Worm (Caenorhabditis elegans) whole organism, L2 larva: ENCODE measurements around the gene myrf-1.

Experiments used
- ama-1 ChIP-seq: fragments of 150-350 bp; optimal IDR thresholded peaks from 2 replicates; lab custom pipeline; 2018; ENCODE audit warnings: inconsistent platforms
- ceh-16 ChIP-seq: fragments of 150-350 bp; optimal IDR thresholded peaks from 2 replicates; lab custom pipeline; 2014; ENCODE audit warnings: missing biosample characterization, missing genetic modification characterization
- crh-2 ChIP-seq: sonication (generic microtip); optimal IDR thresholded peaks from 2 replicates; lab custom pipeline; 2017; ENCODE audit warnings: missing biosample characterization, missing genetic modification characterization
- egl-27 ChIP-seq: sonication (generic microtip); optimal IDR thresholded peaks from 3 replicates; lab custom pipeline; 2017; ENCODE audit warnings: missing biosample characterization, missing genetic modification reagents, missing genetic modification characterization
- elt-1 ChIP-seq: fragments of 150-350 bp; optimal IDR thresholded peaks from 2 replicates; lab custom pipeline; 2014; ENCODE audit warnings: missing biosample characterization, missing genetic modification characterization
- fos-1 ChIP-seq: fragments of 150-350 bp; optimal IDR thresholded peaks from 2 replicates; lab custom pipeline; 2014; ENCODE audit warnings: missing biosample characterization, missing genetic modification characterization
- mdl-1 ChIP-seq, 2 experiments: fragments of 150-350 bp in 1 of 2; sonication (generic microtip) in 1 of 2; optimal IDR thresholded peaks; 2 replicates each; lab custom pipeline; 2017; ENCODE audit warnings: missing biosample characterization in 2 of 2, missing genetic modification characterization in 2 of 2
- nhr-23 ChIP-seq: fragments of 150-350 bp; optimal IDR thresholded peaks from 2 replicates; lab custom pipeline; 2014; ENCODE audit warnings: missing biosample characterization, missing genetic modification reagents, missing genetic modification characterization
- nhr-237 ChIP-seq: fragments of 150-350 bp; optimal IDR thresholded peaks from 2 replicates; lab custom pipeline; 2014; ENCODE audit warnings: missing biosample characterization, missing genetic modification characterization
- unc-39 ChIP-seq: fragments of 150-350 bp; optimal IDR thresholded peaks from 2 replicates; lab custom pipeline; 2014; ENCODE audit warnings: missing biosample characterization, missing genetic modification characterization

ce11 chrII:10519017-10519416 is 16.7 kb upstream of the myrf-1 start, which contains the start of gene F59B10.4:
- TF ChIP-seq nhr-237 (tag; lab: Kevin White, UChicago) (no peak), ceh-16 (no peak), ama-1 (no peak), nhr-23 (no peak), elt-1 (tag; lab: Kevin White, UChicago) (no peak), mdl-1 (tag; optimal IDR thresholded peaks at IDR 0.05; lab: Kevin White, UChicago) (no peak), fos-1 (no peak), egl-27 (tag; lab: Kevin White, UChicago) (no peak), unc-39 (no peak), crh-2 (tag; lab: Kevin White, UChicago) (no peak)
